Worm (Caenorhabditis elegans) whole organism, late embryonic: ENCODE measurements around the gene pqn-51.

Experiments
- C08G9.2 ChIP-seq: sonication (generic microtip); optimal IDR thresholded peaks from 2 replicates; lab custom pipeline; 2016; ENCODE audit warnings: mild to moderate bottlenecking, missing genetic modification characterization, moderate library complexity, missing compliant biosample characterization
- F13H6.1 ChIP-seq: sonication (generic microtip); optimal IDR thresholded peaks from 2 replicates; lab custom pipeline; 2016; ENCODE audit warnings: missing genetic modification characterization, missing compliant biosample characterization
- K09A11.1 ChIP-seq: sonication (generic microtip); optimal IDR thresholded peaks from 2 replicates; lab custom pipeline; 2017; ENCODE audit warnings: antibody characterized with exemption, mild to moderate bottlenecking, missing genetic modification characterization, missing compliant biosample characterization; ENCODE audit not compliant: insufficient read depth
- Y22D7AL.16 ChIP-seq: sonication (generic microtip); optimal IDR thresholded peaks from 2 replicates; lab custom pipeline; 2016; ENCODE audit warnings: missing genetic modification characterization, missing compliant biosample characterization
- ahr-1 ChIP-seq: sonication (generic microtip); optimal IDR thresholded peaks from 2 replicates; lab custom pipeline; 2016; ENCODE audit warnings: missing genetic modification characterization, missing compliant biosample characterization
- ceh-14 ChIP-seq: sonication (generic microtip); optimal IDR thresholded peaks from 2 replicates; lab custom pipeline; 2016; ENCODE audit warnings: missing genotype, missing genetic modification characterization, missing compliant biosample characterization
- ceh-24 ChIP-seq: sonication (generic microtip); optimal IDR thresholded peaks from 2 replicates; lab custom pipeline; 2016; ENCODE audit warnings: mild to moderate bottlenecking, missing genetic modification characterization, missing compliant biosample characterization
- ceh-30 ChIP-seq: fragments of 150-350 bp; optimal IDR thresholded peaks from 2 replicates; lab custom pipeline; 2014; ENCODE audit warnings: missing biosample characterization, missing genetic modification characterization
- ceh-31 ChIP-seq: sonication (generic microtip); optimal IDR thresholded peaks from 2 replicates; lab custom pipeline; 2016; ENCODE audit warnings: missing genetic modification characterization, missing compliant biosample characterization
- ceh-34 ChIP-seq: sonication (generic microtip); optimal IDR thresholded peaks from 2 replicates; lab custom pipeline; 2016; ENCODE audit warnings: mild to moderate bottlenecking, missing genetic modification characterization, missing compliant biosample characterization
- ceh-45 ChIP-seq: fragments of 200-800 bp; sonication (Bioruptor generic); IDR thresholded peaks from 2 replicates; pipeline ENCODE4 v1.3.6; 2022; ENCODE audit warnings: missing genetic modification reagents, missing genetic modification characterization, missing compliant biosample characterization
- che-1 ChIP-seq: sonication (generic microtip); optimal IDR thresholded peaks from 2 replicates; lab custom pipeline; 2016; ENCODE audit warnings: mild to moderate bottlenecking, missing genetic modification characterization, missing compliant biosample characterization
- dmd-4 ChIP-seq: sonication (generic microtip); optimal IDR thresholded peaks from 2 replicates; lab custom pipeline; 2016; ENCODE audit warnings: borderline replicate concordance, missing genetic modification characterization, missing compliant biosample characterization
- elt-2 ChIP-seq: sonication (generic microtip); optimal IDR thresholded peaks from 2 replicates; lab custom pipeline; 2016; ENCODE audit warnings: missing genetic modification reagents, missing genetic modification characterization, missing compliant biosample characterization
- eyg-1 ChIP-seq: sonication (generic microtip); optimal IDR thresholded peaks from 2 replicates; lab custom pipeline; 2016; ENCODE audit warnings: missing genotype, missing genetic modification characterization, missing compliant biosample characterization
- fax-1 ChIP-seq: sonication (generic microtip); optimal IDR thresholded peaks from 2 replicates; lab custom pipeline; 2016; ENCODE audit warnings: missing genotype, missing genetic modification characterization, missing compliant biosample characterization
- fkh-10 ChIP-seq: fragments of 150-350 bp; optimal IDR thresholded peaks from 2 replicates; lab custom pipeline; 2014; ENCODE audit warnings: missing biosample characterization, missing genetic modification reagents, missing genetic modification characterization
- hlh-13 ChIP-seq: fragments of 200-800 bp; sonication (Bioruptor generic); optimal IDR thresholded peaks from 2 replicates; lab custom pipeline; 2018; ENCODE audit warnings: mild to moderate bottlenecking, missing genetic modification characterization, missing compliant biosample characterization
- hlh-8 ChIP-seq: sonication (generic microtip); optimal IDR thresholded peaks from 2 replicates; lab custom pipeline; 2016; ENCODE audit warnings: missing genotype, missing genetic modification characterization, missing compliant biosample characterization
- lim-6 ChIP-seq: sonication (generic microtip); optimal IDR thresholded peaks from 2 replicates; lab custom pipeline; 2016; ENCODE audit warnings: missing genetic modification characterization, missing compliant biosample characterization
- madf-2 ChIP-seq: sonication (generic microtip); optimal IDR thresholded peaks from 2 replicates; lab custom pipeline; 2017; ENCODE audit warnings: missing genetic modification characterization, missing compliant biosample characterization
- nfya-1 ChIP-seq: sonication (generic microtip); optimal IDR thresholded peaks from 2 replicates; lab custom pipeline; 2017; ENCODE audit warnings: missing genetic modification characterization, mild to moderate bottlenecking, missing compliant biosample characterization, antibody characterized with exemption, moderate library complexity
- nhr-232 ChIP-seq: sonication (generic microtip); optimal IDR thresholded peaks from 2 replicates; lab custom pipeline; 2016; ENCODE audit warnings: missing genetic modification characterization, missing compliant biosample characterization
- npax-4 ChIP-seq: sonication (generic microtip); optimal IDR thresholded peaks from 2 replicates; lab custom pipeline; 2016; ENCODE audit warnings: missing genetic modification characterization, missing compliant biosample characterization
- pha-4 ChIP-seq: fragments of 150-350 bp; optimal IDR thresholded peaks from 2 replicates; lab custom pipeline; 2018; ENCODE audit warnings: missing biosample characterization, missing genetic modification reagents, missing genetic modification characterization
- pros-1 ChIP-seq: fragments of 150-350 bp; optimal IDR thresholded peaks from 2 replicates; lab custom pipeline; 2014; ENCODE audit warnings: missing biosample characterization, missing genetic modification reagents, missing genetic modification characterization
- ref-2 ChIP-seq: sonication (generic microtip); optimal IDR thresholded peaks from 2 replicates; lab custom pipeline; 2016; ENCODE audit warnings: missing genetic modification characterization, missing compliant biosample characterization
- sox-4 ChIP-seq: sonication (generic microtip); optimal IDR thresholded peaks from 2 replicates; lab custom pipeline; 2017; ENCODE audit warnings: mild to moderate bottlenecking, missing genetic modification characterization, inconsistent platforms, missing compliant biosample characterization
- syd-9 ChIP-seq: sonication (generic microtip); optimal IDR thresholded peaks from 2 replicates; lab custom pipeline; 2016; ENCODE audit warnings: mild to moderate bottlenecking, missing genetic modification characterization, moderate library complexity, missing compliant biosample characterization
- tbx-2 ChIP-seq: sonication (generic microtip); optimal IDR thresholded peaks from 2 replicates; lab custom pipeline; 2016; ENCODE audit warnings: missing genetic modification characterization, missing compliant biosample characterization
- tbx-7 ChIP-seq: sonication (generic microtip); optimal IDR thresholded peaks from 2 replicates; lab custom pipeline; 2016; ENCODE audit warnings: missing genotype, missing genetic modification characterization, missing compliant biosample characterization
- ttx-3 ChIP-seq: sonication (generic microtip); optimal IDR thresholded peaks from 2 replicates; lab custom pipeline; 2016; ENCODE audit warnings: missing genetic modification reagents, missing genetic modification characterization, missing compliant biosample characterization
- unc-3 ChIP-seq, 2 experiments: fragments of 200-800 bp in 1 of 2; sonication (Bioruptor generic) in 1 of 2; sonication (generic microtip) in 1 of 2; conservative IDR thresholded peaks in 1 of 2; optimal IDR thresholded peaks in 1 of 2; 2 replicates each; pipeline versions ENCODE4 v1.3.6 to Lab custom; 2016 to 2022; ENCODE audit warnings: missing compliant biosample characterization in 2 of 2, missing genetic modification characterization in 2 of 2, missing genetic modification reagents in 1 of 2
- unc-42 ChIP-seq: sonication (generic microtip); optimal IDR thresholded peaks from 2 replicates; lab custom pipeline; 2016; ENCODE audit warnings: missing genotype, missing genetic modification characterization, missing compliant biosample characterization
- ztf-16 ChIP-seq: sonication (generic microtip); optimal IDR thresholded peaks from 2 replicates; lab custom pipeline; 2017; ENCODE audit warnings: missing genetic modification characterization, missing compliant biosample characterization

Gene pqn-51

DNA sequence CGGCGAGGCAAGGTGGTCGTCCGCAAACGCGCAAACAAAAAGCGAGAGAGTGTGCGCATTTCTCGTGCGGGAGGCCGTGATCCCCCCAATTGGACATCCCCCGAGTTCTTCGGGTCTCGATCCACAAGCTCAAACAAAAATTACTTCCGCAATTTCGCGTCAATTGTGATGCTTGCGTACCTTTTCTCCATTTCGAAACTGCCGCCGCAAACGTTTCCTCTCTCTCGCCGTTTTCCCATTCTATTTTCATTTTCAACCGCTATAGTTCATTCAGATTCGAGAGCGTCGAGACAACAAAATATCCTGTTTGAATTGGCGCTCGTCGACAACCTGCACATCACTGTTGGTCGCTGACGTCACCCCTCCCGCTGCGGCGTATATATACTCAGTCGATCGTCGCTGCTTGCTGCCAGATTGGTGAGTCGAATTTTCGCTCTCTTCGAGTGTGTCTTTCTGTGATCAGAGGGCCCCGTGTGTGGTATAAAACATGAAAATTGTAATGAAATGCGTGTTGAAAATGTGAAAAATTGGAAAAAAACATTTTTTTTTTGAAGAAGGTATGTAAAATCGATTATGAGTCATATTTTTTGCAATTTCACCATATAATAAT, at the start of gene pqn-51, which contains the start of gene K11D12.14 (continued):
- peak; percentile 89 for TF ChIP-seq ceh-31 (tag; lab: Kevin White, UChicago)
- TF ChIP-seq eyg-1 (tag; lab: Kevin White, UChicago), result no peak
- TF ChIP-seq K09A11.1, result peak; percentile 29
- TF ChIP-seq npax-4 (tag; lab: Kevin White, UChicago), result no peak
- TF ChIP-seq nhr-232 (tag; lab: Kevin White, UChicago), result no peak
- no peak for TF ChIP-seq hlh-8 (tag; lab: Kevin White, UChicago)
- peak; percentile 68 for TF ChIP-seq F13H6.1 (tag; lab: Kevin White, UChicago)
- no peak for TF ChIP-seq dmd-4 (tag; lab: Kevin White, UChicago)
- no peak for TF ChIP-seq ceh-24 (tag; lab: Kevin White, UChicago)
- peak; percentile 38 for TF ChIP-seq ztf-16 (tag; lab: Kevin White, UChicago)
- TF ChIP-seq tbx-2 (tag; lab: Kevin White, UChicago), result peak; percentile 82
- TF ChIP-seq ceh-45, result 0 out of 2 replicates have a peak, but pooled peaks have one; percentile 22
- no peak for TF ChIP-seq sox-4
- no peak for TF ChIP-seq Y22D7AL.16 (tag; lab: Kevin White, UChicago)
- TF ChIP-seq ceh-30, result no peak

DNA sequence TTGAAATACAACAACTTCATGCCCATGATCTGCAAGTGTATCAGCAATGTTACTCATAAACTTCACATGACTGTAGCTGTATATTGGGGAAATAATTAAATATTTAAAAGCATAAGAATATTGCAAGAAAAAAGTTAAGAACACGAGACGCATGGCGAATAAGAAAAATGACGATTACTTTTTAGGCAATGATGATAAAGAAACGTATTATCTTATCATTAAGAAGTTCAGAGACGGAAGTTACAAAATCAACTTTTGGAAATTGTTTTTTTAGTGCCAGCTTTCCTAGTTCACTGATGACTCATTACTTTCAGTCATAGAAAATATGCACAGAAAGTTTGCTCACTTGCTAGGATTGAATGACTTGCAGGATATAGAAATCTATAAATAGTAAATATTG, 49.0 kb upstream of the pqn-51 start, which contains the start of gene ugt-7:
TSS of gene ugt-7 (minus strand) at position 161 of the 400 bp plus-strand sequence.
- TF ChIP-seq unc-3 (GFP tag; conservative IDR thresholded peaks at IDR 0.05; lab: Robert Waterston, UW), result no peak
- TF ChIP-seq unc-3 (tag; optimal IDR thresholded peaks at IDR 0.05; lab: Kevin White, UChicago), result no peak
- peak; percentile 11 for TF ChIP-seq elt-2 (tag; lab: Kevin White, UChicago)

DNA sequence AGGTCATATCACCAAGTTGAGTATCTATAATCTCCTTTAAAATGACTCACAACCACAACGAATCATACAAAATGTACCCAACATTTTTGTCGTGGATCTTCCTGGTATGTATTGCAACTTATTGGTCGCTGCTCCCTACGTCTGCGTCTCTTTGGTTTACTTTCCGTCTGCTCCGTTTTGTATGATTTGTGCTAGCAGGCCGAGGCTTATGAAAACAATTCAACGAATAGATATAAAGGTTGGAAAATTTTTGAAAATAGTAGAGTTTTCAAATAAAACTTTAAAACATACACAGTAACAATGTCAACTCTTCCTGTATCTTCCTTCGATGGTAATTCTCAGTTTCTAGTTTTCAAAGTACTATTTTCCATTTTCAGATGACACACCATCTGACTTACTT, 48.0 kb upstream of the pqn-51 start, which contains the start of gene srr-8:
TSS of gene srr-8 (plus strand) at position 301 of the 400 bp plus-strand sequence.
- no peak for TF ChIP-seq ttx-3 (tag; lab: Kevin White, UChicago)
- no peak for TF ChIP-seq ceh-34
- no peak for TF ChIP-seq che-1 (tag; lab: Kevin White, UChicago)
- no peak for TF ChIP-seq ceh-30
- TF ChIP-seq, all 69 proteins: peak for 0

DNA sequence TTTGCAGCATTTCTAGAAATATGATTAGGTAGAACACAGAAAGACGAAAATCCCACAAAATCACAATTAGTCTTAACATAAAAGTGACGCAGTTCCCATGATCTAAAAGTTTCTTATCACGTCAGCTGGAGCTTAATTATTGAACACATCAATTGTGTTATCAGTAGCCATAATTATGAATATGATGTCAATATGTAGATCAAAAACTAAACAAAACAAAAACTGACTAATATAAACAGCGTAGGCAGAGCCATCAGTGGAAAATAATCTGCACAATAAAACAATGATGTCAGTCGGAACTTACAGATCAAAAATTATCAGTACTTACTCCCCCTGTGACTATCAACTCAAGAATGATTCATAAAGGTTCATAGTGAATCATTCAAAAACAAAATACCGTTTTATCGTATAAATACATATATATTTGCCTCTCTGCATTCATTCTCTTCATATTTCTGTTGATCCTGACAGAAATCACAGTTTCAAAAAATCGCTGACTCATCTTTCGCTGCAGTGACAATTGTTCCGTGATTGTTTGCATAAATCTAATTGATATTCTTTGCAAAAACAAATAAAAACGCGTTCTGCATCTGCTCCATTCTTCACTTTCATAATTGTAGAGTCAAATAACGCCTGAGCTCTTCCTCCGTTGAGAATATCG, 37.1 kb upstream of the pqn-51 start, which contains the start of gene srr-6:
TSS of gene srr-6 (plus strand) at position 611 of the 661 bp plus-strand sequence.
- TF ChIP-seq elt-2 (tag; lab: Kevin White, UChicago) (peak; percentile 80), sox-4 (no peak)

DNA sequence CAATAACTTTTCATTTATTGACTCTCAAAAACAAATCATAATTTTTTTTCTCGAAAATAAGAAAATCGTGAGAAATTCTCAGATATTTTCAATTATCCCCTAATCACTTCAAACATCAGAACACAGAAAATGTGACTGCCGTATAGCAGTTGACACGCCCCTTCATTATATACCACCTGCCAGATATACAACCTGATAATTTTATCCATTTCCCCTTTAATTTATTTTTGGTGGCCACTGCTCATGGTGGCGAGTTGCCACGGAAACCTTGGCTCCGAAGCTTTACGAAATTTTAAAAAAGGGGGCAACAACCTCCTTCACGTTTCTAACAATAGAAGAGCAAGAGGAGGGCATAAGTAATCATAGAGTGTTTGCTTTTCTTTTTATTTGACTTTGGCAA, 32.7 kb upstream of the pqn-51 start:
- TF ChIP-seq ref-2 (tag; lab: Kevin White, UChicago) (no peak), unc-3 (GFP tag; conservative IDR thresholded peaks at IDR 0.05; lab: Robert Waterston, UW) (no peak), unc-3 (tag; optimal IDR thresholded peaks at IDR 0.05; lab: Kevin White, UChicago) (no peak), ceh-30 (no peak), unc-42 (peak; percentile 29), ceh-14 (tag; lab: Kevin White, UChicago) (peak; percentile 46), ttx-3 (tag; lab: Kevin White, UChicago) (no peak), lim-6 (tag; lab: Kevin White, UChicago) (no peak)

DNA sequence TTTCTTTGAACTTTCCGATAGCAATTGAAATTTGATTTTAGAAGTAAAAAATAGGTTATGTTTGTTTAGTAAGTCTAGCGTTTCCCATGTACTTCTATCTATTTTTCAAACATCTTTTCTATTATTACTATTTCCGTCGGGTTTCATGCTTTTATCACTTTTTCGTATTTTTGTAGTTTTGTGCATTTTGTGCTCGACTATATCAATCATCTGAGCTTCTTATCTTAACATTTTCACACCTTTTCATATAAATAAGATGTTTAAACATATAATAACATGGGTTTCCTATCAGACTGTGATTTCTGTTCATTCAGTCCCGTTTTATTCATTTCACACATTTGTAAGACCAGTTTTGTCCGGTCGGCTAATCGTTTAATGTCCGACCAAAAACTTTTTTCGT, 31.3 kb upstream of the pqn-51 start:
- TF ChIP-seq hlh-13 (GFP tag; lab: Kevin White, UChicago) (no peak), ahr-1 (tag; lab: Kevin White, UChicago) (no peak), nfya-1 (tag; lab: Kevin White, UChicago) (no peak), fax-1 (no peak), fkh-10 (GFP tag; lab: Kevin White, UChicago) (no peak), tbx-7 (tag; lab: Kevin White, UChicago) (no peak), che-1 (tag; lab: Kevin White, UChicago) (no peak), C08G9.2 (tag; lab: Kevin White, UChicago) (no peak), madf-2 (no peak), pros-1 (tag; lab: Kevin White, UChicago) (no peak), syd-9 (no peak), pha-4 (tag; lab: Kevin White, UChicago) (no peak), ceh-31 (tag; lab: Kevin White, UChicago) (no peak)
- TF ChIP-seq, all 69 proteins: peak for 0
